Fruit fly (Drosophila melanogaster) whole organism, wandering third instar larva: ENCODE measurements around the gene CG13692.

Experiments used
- HLH106 ChIP-seq: fragments of 200-800 bp; optimal IDR thresholded peaks from 3 replicates; lab custom pipeline; 2019; ENCODE audit warnings: missing biosample characterization, mild to moderate bottlenecking, missing genetic modification characterization, moderate library complexity
- Hr78 ChIP-seq: fragments of >200 bp; optimal IDR thresholded peaks from 2 replicates; lab custom pipeline; 2017; ENCODE audit warnings: missing biosample characterization, missing genetic modification characterization
- Jra ChIP-seq: sonication (Bioruptor generic); optimal IDR thresholded peaks from 2 replicates; lab custom pipeline; 2016; ENCODE audit warnings: missing biosample characterization, missing genetic modification characterization
- N ChIP-seq: fragments of >200 bp; optimal IDR thresholded peaks from 2 replicates; lab custom pipeline; 2018; ENCODE audit warnings: missing biosample characterization, missing external identifiers, missing genetic modification characterization
- dsf ChIP-seq: sonication (Bioruptor generic); optimal IDR thresholded peaks from 2 replicates; lab custom pipeline; 2016; ENCODE audit warnings: missing biosample characterization, missing genetic modification characterization, borderline replicate concordance
- ey ChIP-seq: fragments of 200-800 bp; sonication (Bioruptor generic); optimal IDR thresholded peaks from 2 replicates; lab custom pipeline; 2016; ENCODE audit warnings: missing biosample characterization, missing genetic modification characterization
- foxo ChIP-seq, 2 experiments: fragments of 200-800 bp; sonication (Bioruptor generic); optimal IDR thresholded peaks; 2 replicates in 1 of 2; 3 replicates in 1 of 2; lab custom pipeline; 2016 to 2017; ENCODE audit warnings: missing biosample characterization in 2 of 2, missing genetic modification characterization in 2 of 2
- h ChIP-seq: fragments of 200-800 bp; sonication (Bioruptor generic); optimal IDR thresholded peaks from 3 replicates; lab custom pipeline; 2016; ENCODE audit warnings: missing biosample characterization, mild to moderate bottlenecking, missing genetic modification characterization
- jim ChIP-seq: fragments of 175-275, 200-325 bp; sonication (Bioruptor generic); optimal IDR thresholded peaks from 2 replicates; lab custom pipeline; 2016; ENCODE audit warnings: missing biosample characterization, mild to moderate bottlenecking, missing genetic modification characterization
- lola ChIP-seq: fragments of >200 bp; optimal IDR thresholded peaks from 2 replicates; lab custom pipeline; 2017; ENCODE audit warnings: missing biosample characterization, missing genetic modification characterization
- pan ChIP-seq: fragments of >200 bp; optimal IDR thresholded peaks from 2 replicates; lab custom pipeline; 2017
- psq ChIP-seq: fragments of 200-800 bp; sonication (Bioruptor generic); optimal IDR thresholded peaks from 3 replicates; lab custom pipeline; 2017; ENCODE audit warnings: missing biosample characterization, mild to moderate bottlenecking, missing genetic modification characterization, moderate library complexity
- sage ChIP-seq: fragments of 200-800 bp; sonication (Bioruptor generic); optimal IDR thresholded peaks from 2 replicates; lab custom pipeline; 2016; ENCODE audit warnings: missing biosample characterization, mild to moderate bottlenecking, missing genetic modification characterization
- usp ChIP-seq: fragments of >200 bp; optimal IDR thresholded peaks from 2 replicates; lab custom pipeline; 2017; ENCODE audit warnings: missing biosample characterization, missing genetic modification characterization

DNA sequence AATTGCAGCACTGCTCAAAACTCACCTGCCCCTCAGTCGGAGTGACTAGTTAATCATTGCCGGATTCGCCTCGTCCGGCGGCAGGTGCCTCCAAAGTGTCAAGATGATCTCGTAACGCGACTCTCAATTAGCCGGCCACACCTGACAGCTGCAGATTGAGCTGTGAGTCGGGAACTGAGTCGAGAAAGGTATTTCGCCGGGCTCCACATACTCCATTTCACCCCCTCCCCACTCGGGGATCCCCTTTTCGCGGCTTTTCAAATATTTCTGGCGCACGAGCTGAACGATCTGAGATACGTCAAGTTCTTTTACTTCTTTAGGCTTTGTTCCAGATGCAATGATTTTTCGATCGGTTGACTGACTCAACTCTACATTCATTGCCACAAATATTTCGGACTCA is 4.9 kb downstream of the CG13692 start:
- TF ChIP-seq sage (GFP tag; lab: Kevin White, UChicago) (no peak), ey (GFP tag; lab: Kevin White, UChicago) (no peak), N (GFP tag; lab: Kevin White, UChicago) (no peak), dsf (no peak), psq (GFP tag; lab: Kevin White, UChicago) (no peak), lola (GFP tag; lab: Kevin White, UChicago) (no peak), pan (lab: Kevin White, UChicago) (no peak), Jra (no peak), jim (GFP tag; lab: Kevin White, UChicago) (no peak), usp (GFP tag; lab: Kevin White, UChicago) (no peak), h (GFP tag; lab: Kevin White, UChicago) (no peak), foxo (GFP tag; optimal IDR thresholded peaks at IDR 0.05; lab: Kevin White, UChicago) (no peak), HLH106 (tag; lab: Kevin White, UChicago) (no peak), Hr78 (no peak)
